Worm (Caenorhabditis elegans) whole organism, L2 larva: ENCODE results near the gene C49H3.6.

ENCODE experiments used
- F13H6.1 ChIP-seq: sonication (generic microtip); optimal IDR thresholded peaks from 2 replicates; lab custom pipeline; 2016; ENCODE audit warnings: missing genetic modification characterization, missing compliant biosample characterization
- R02D3.7 ChIP-seq: fragments of 150-350 bp; optimal IDR thresholded peaks from 2 replicates; lab custom pipeline; 2014; ENCODE audit warnings: missing biosample characterization, missing genetic modification characterization
- Y55F3AM.14 ChIP-seq: fragments of 200-800 bp; sonication (Bioruptor generic); optimal IDR thresholded peaks from 2 replicates; lab custom pipeline; 2018; ENCODE audit warnings: mild to moderate bottlenecking, missing genetic modification characterization, missing compliant biosample characterization
- ZK546.5 ChIP-seq: sonication (generic microtip); optimal IDR thresholded peaks from 2 replicates; lab custom pipeline; 2017; ENCODE audit warnings: missing biosample characterization, missing genetic modification characterization
- alr-1 ChIP-seq: fragments of 150-350 bp; optimal IDR thresholded peaks from 2 replicates; lab custom pipeline; 2014; ENCODE audit warnings: missing biosample characterization, missing genetic modification characterization
- ama-1 ChIP-seq: fragments of 150-350 bp; optimal IDR thresholded peaks from 2 replicates; lab custom pipeline; 2018; ENCODE audit warnings: inconsistent platforms
- blmp-1 ChIP-seq: sonication (generic microtip); optimal IDR thresholded peaks from 2 replicates; lab custom pipeline; 2017; ENCODE audit warnings: missing genetic modification characterization, mild to moderate bottlenecking, missing compliant biosample characterization, antibody characterized with exemption, moderate library complexity; ENCODE audit not compliant: insufficient read depth
- ceh-16 ChIP-seq: fragments of 150-350 bp; optimal IDR thresholded peaks from 2 replicates; lab custom pipeline; 2014; ENCODE audit warnings: missing biosample characterization, missing genetic modification characterization
- ceh-82 ChIP-seq: fragments of 150-350 bp; optimal IDR thresholded peaks from 2 replicates; lab custom pipeline; 2014; ENCODE audit warnings: missing biosample characterization, missing genetic modification characterization
- crh-2 ChIP-seq: sonication (generic microtip); optimal IDR thresholded peaks from 2 replicates; lab custom pipeline; 2017; ENCODE audit warnings: missing biosample characterization, missing genetic modification characterization
- dmd-4 ChIP-seq: sonication (generic microtip); optimal IDR thresholded peaks from 2 replicates; lab custom pipeline; 2017; ENCODE audit warnings: missing biosample characterization, missing genetic modification characterization
- elt-3 ChIP-seq: sonication (generic microtip); optimal IDR thresholded peaks from 2 replicates; lab custom pipeline; 2017; ENCODE audit warnings: missing biosample characterization, missing genetic modification characterization
- fos-1 ChIP-seq: fragments of 150-350 bp; optimal IDR thresholded peaks from 2 replicates; lab custom pipeline; 2014; ENCODE audit warnings: missing biosample characterization, missing genetic modification characterization
- gmeb-1 ChIP-seq: fragments of 150-350 bp; optimal IDR thresholded peaks from 2 replicates; lab custom pipeline; 2014; ENCODE audit warnings: missing biosample characterization, missing genetic modification characterization
- lin-13 ChIP-seq: fragments of 150-350 bp; optimal IDR thresholded peaks from 2 replicates; lab custom pipeline; 2014; ENCODE audit warnings: missing biosample characterization, missing genetic modification reagents, missing genetic modification characterization
- lsy-2 ChIP-seq, 2 experiments: fragments of 150-350 bp in 1 of 2; sonication (generic microtip) in 1 of 2; optimal IDR thresholded peaks; 2 replicates each; lab custom pipeline; 2014 to 2017; ENCODE audit warnings: missing biosample characterization in 2 of 2, missing genetic modification characterization in 2 of 2
- mab-5 ChIP-seq: fragments of 150-350 bp; optimal IDR thresholded peaks from 2 replicates; lab custom pipeline; 2014; ENCODE audit warnings: missing biosample characterization, missing genetic modification characterization
- nhr-10 ChIP-seq: sonication (generic microtip); optimal IDR thresholded peaks from 2 replicates; lab custom pipeline; 2017; ENCODE audit warnings: missing biosample characterization, missing genetic modification characterization
- nhr-11 ChIP-seq: fragments of 150-350 bp; optimal IDR thresholded peaks from 2 replicates; lab custom pipeline; 2014; ENCODE audit warnings: missing biosample characterization, missing genetic modification characterization
- nhr-21 ChIP-seq: fragments of 150-350 bp; optimal IDR thresholded peaks from 2 replicates; lab custom pipeline; 2014; ENCODE audit warnings: missing biosample characterization, missing genetic modification characterization
- nhr-23 ChIP-seq: fragments of 150-350 bp; optimal IDR thresholded peaks from 2 replicates; lab custom pipeline; 2014; ENCODE audit warnings: missing biosample characterization, missing genetic modification reagents, missing genetic modification characterization
- nhr-25 ChIP-seq: fragments of 150-350 bp; sonication (generic microtip); optimal IDR thresholded peaks from 3 replicates; lab custom pipeline; 2014; ENCODE audit warnings: missing biosample characterization, missing genetic modification characterization
- nhr-6 ChIP-seq: fragments of 150-350 bp; optimal IDR thresholded peaks from 2 replicates; lab custom pipeline; 2014; ENCODE audit warnings: missing biosample characterization, missing genetic modification characterization
- nhr-77 ChIP-seq: fragments of 150-350 bp; optimal IDR thresholded peaks from 2 replicates; lab custom pipeline; 2014; ENCODE audit warnings: missing biosample characterization, missing genetic modification characterization
- peb-1 ChIP-seq: fragments of 150-350 bp; optimal IDR thresholded peaks from 2 replicates; lab custom pipeline; 2014; ENCODE audit warnings: missing biosample characterization, missing genetic modification characterization
- sem-4 ChIP-seq: fragments of 150-350 bp; optimal IDR thresholded peaks from 2 replicates; lab custom pipeline; 2014; ENCODE audit warnings: missing biosample characterization, missing genetic modification reagents, missing genetic modification characterization
- skn-1 ChIP-seq: sonication (generic microtip); optimal IDR thresholded peaks from 2 replicates; lab custom pipeline; 2017; ENCODE audit warnings: missing biosample characterization, missing genetic modification characterization
- sma-3 ChIP-seq: sonication (generic microtip); optimal IDR thresholded peaks from 2 replicates; lab custom pipeline; 2016; ENCODE audit warnings: missing genetic modification reagents, missing genetic modification characterization, missing compliant biosample characterization
- snpc-4 ChIP-seq: fragments of 150-350 bp; optimal IDR thresholded peaks from 2 replicates; lab custom pipeline; 2014; ENCODE audit warnings: missing biosample characterization, missing genetic modification characterization
- unc-39 ChIP-seq: fragments of 150-350 bp; optimal IDR thresholded peaks from 2 replicates; lab custom pipeline; 2014; ENCODE audit warnings: missing biosample characterization, missing genetic modification characterization
- unc-55 ChIP-seq: fragments of 150-350 bp; sonication (generic microtip); optimal IDR thresholded peaks from 3 replicates; lab custom pipeline; 2014; ENCODE audit warnings: missing biosample characterization, missing genetic modification reagents, missing genetic modification characterization
- unc-62 ChIP-seq: fragments of 150-350 bp; optimal IDR thresholded peaks from 2 replicates; lab custom pipeline; 2014; ENCODE audit warnings: missing biosample characterization, missing genetic modification reagents, missing genetic modification characterization
- zag-1 ChIP-seq: fragments of 150-350 bp; optimal IDR thresholded peaks from 2 replicates; lab custom pipeline; 2014; ENCODE audit warnings: missing biosample characterization, missing genetic modification characterization
- ztf-1 ChIP-seq: fragments of 200-800 bp; sonication (Bioruptor generic); conservative IDR thresholded peaks from 2 replicates; pipeline ENCODE4 v1.3.6; 2022; ENCODE audit warnings: missing genetic modification characterization, missing compliant biosample characterization
- ztf-4 ChIP-seq: fragments of 150-350 bp; optimal IDR thresholded peaks from 2 replicates; lab custom pipeline; 2014; ENCODE audit warnings: missing biosample characterization, missing genetic modification characterization

C49H3.6 gene

DNA sequence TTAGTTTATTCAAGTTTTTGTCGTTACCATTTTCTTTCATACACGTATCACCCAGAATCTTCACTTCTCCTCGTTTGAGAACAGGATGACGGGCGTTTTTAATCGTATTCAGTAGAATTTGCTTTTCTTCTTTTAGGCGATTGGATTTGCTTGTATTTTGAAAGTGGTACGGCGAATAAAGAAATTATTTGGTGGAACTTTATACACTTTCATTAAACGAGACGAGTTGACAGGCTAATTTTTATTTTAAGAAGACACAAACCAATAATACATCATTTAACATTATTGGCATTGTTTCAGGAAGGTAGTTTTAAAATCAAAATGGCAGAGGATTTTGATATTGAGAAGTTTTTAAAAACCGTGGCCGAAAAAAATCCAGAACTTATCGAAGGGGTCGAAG is 11.5 kb downstream of the C49H3.6 start, which contains the start of gene C49H3.4:
Gene C49H3.4 (plus strand): TSS at position 301 of the 400 bp plus-strand sequence.
- no peak for TF ChIP-seq fos-1
- TF ChIP-seq snpc-4 (tag; lab: Kevin White, UChicago) = no peak
- no peak for TF ChIP-seq ama-1 (lab: Kevin White, UChicago)
- no peak for TF ChIP-seq peb-1 (tag; lab: Kevin White, UChicago)
- TF ChIP-seq, all 48 proteins: peak for 0

DNA sequence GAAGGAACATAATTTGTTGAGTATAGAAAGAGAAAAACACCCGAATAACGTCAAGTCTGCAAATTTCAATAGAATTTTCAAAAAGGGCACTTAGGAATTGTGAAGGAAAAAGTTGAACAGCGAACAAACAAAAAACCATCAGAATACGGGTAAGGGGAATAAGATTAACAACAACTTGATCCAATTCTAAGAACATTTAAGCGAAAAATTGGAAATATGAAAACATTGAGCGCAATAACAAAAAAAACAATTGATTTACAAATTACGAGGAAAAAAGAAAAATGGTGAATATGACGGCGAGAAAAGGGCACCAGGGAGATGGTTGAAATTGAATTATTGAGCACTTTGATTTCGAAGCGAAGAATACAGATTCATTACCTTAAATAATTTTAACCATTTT is 13.4 kb downstream of the C49H3.6 start:
- TF ChIP-seq ztf-1 (GFP tag; lab: Robert Waterston, UW) = no peak
- TF ChIP-seq lin-13 = no peak
- TF ChIP-seq nhr-11 = no peak
- TF ChIP-seq nhr-10 (tag; lab: Kevin White, UChicago) = no peak
- TF ChIP-seq zag-1 = no peak
- TF ChIP-seq snpc-4 (tag; lab: Kevin White, UChicago) = no peak
- no peak for TF ChIP-seq ceh-82 (tag; lab: Kevin White, UChicago)
- no peak for TF ChIP-seq unc-62 (GFP tag; lab: Kevin White, UChicago)
- no peak for TF ChIP-seq nhr-6 (tag; lab: Kevin White, UChicago)
- no peak for TF ChIP-seq alr-1
- no peak for TF ChIP-seq R02D3.7 (tag; lab: Kevin White, UChicago)
- TF ChIP-seq, all 48 proteins: peak for 0

ce11 chrIV:7917881-7918280 is 14.3 kb downstream of the C49H3.6 start:
- no peak for TF ChIP-seq ceh-82 (tag; lab: Kevin White, UChicago)
- no peak for TF ChIP-seq dmd-4 (tag; lab: Kevin White, UChicago)
- TF ChIP-seq lsy-2 (tag; optimal IDR thresholded peaks at IDR 0.05; lab: Kevin White, UChicago) = no peak
- no peak for TF ChIP-seq unc-55 (GFP tag; lab: Kevin White, UChicago)
- no peak for TF ChIP-seq R02D3.7 (tag; lab: Kevin White, UChicago)
- no peak for TF ChIP-seq snpc-4 (tag; lab: Kevin White, UChicago)
- no peak for TF ChIP-seq elt-3 (tag; lab: Kevin White, UChicago)
- no peak for TF ChIP-seq nhr-10 (tag; lab: Kevin White, UChicago)
- no peak for TF ChIP-seq alr-1
- TF ChIP-seq Y55F3AM.14 (GFP tag; lab: Kevin White, UChicago) = no peak
- TF ChIP-seq sma-3 = no peak
- TF ChIP-seq mab-5 (tag; lab: Kevin White, UChicago) = no peak
- no peak for TF ChIP-seq nhr-11
- no peak for TF ChIP-seq nhr-23
- TF ChIP-seq nhr-25 (tag; lab: Kevin White, UChicago) = no peak
- no peak for TF ChIP-seq ztf-1 (GFP tag; lab: Robert Waterston, UW)
- no peak for TF ChIP-seq nhr-6 (tag; lab: Kevin White, UChicago)
- no peak for TF ChIP-seq lin-13
- TF ChIP-seq, all 48 proteins: peak for 0

ce11 chrIV:7920126-7920525 is 16.6 kb downstream of the C49H3.6 start, which contains the start of gene C49H3.16:
C49H3.16 (plus strand) TSS chrIV:7920426.
- no peak for TF ChIP-seq ama-1 (lab: Kevin White, UChicago)
- no peak for TF ChIP-seq nhr-11
- no peak for TF ChIP-seq dmd-4 (tag; lab: Kevin White, UChicago)
- TF ChIP-seq nhr-21 (tag; lab: Kevin White, UChicago) = no peak
- no peak for TF ChIP-seq ZK546.5 (tag; lab: Kevin White, UChicago)
- TF ChIP-seq sem-4 (tag; lab: Kevin White, UChicago) = no peak
- no peak for TF ChIP-seq gmeb-1
- TF ChIP-seq crh-2 (tag; lab: Kevin White, UChicago) = no peak
- no peak for TF ChIP-seq F13H6.1 (tag; lab: Kevin White, UChicago)
- no peak for TF ChIP-seq lsy-2 (tag; optimal IDR thresholded peaks at IDR 0.05; lab: Kevin White, UChicago)
- no peak for TF ChIP-seq unc-39 (tag; lab: Kevin White, UChicago)
- TF ChIP-seq ceh-16 (tag; lab: Kevin White, UChicago) = no peak
- no peak for TF ChIP-seq ztf-4 (tag; lab: Kevin White, UChicago)
- TF ChIP-seq Y55F3AM.14 (GFP tag; lab: Kevin White, UChicago) = no peak
- no peak for TF ChIP-seq nhr-10 (tag; lab: Kevin White, UChicago)
- no peak for TF ChIP-seq ztf-1 (GFP tag; lab: Robert Waterston, UW)
- TF ChIP-seq skn-1 (tag; lab: Kevin White, UChicago) = no peak
- TF ChIP-seq fos-1 = no peak
- no peak for TF ChIP-seq nhr-77
- no peak for TF ChIP-seq blmp-1 (tag; lab: Kevin White, UChicago)
